Worm (Caenorhabditis elegans): ENCODE measurements around the gene R107.9.

R107.9 gene

DNA sequence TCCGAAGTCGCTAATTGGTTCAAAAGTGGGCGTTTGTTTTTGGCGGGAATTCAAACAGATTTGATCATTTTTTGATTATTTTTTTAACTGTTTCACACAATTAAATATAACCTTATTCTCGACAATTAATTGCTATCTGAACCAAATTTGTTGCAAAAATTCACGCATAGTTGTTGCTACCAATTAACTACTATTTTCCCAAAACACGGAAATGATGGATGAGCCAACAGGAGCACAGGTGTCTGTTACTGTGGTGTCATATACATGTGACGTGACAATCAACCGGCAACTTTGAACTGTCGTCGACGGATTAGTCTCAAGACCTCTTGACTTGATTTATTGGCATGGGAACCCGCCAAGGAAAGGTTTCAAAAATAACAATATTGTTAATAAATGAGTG, 34.9 kb downstream of the R107.9 start:
- TF ChIP-seq efl-1 (GFP tag; optimal IDR thresholded peaks at IDR 0.05) (no peak), ztf-22 (GFP tag; optimal IDR thresholded peaks at IDR 0.05) (no peak), lag-1 (GFP tag; IDR thresholded peaks at IDR 0.05) (no peak), ama-1 (optimal IDR thresholded peaks at IDR 0.05) (no peak), ama-1 (GFP tag; optimal IDR thresholded peaks at IDR 0.05) (no peak), akir-1 (GFP tag; optimal IDR thresholded peaks at IDR 0.05) (no peak), mcd-1 (GFP tag; IDR thresholded peaks at IDR 0.05) (no peak), T07F8.4 (tag; optimal IDR thresholded peaks at IDR 0.05) (no peak), zim-3 (tag; optimal IDR thresholded peaks at IDR 0.05) (no peak), C06A6.2 (GFP tag; conservative IDR thresholded peaks at IDR 0.05) (no peak), F49E8.2 (tag; optimal IDR thresholded peaks at IDR 0.05; ENCODE audit: insufficient read depth) (no peak), F39B2.1 (GFP tag; IDR thresholded peaks at IDR 0.05) (no peak), ztf-18 (tag; optimal IDR thresholded peaks at IDR 0.05) (no peak), cebp-1 (GFP tag; IDR thresholded peaks at IDR 0.05) (no peak), cebp-1 (tag; optimal IDR thresholded peaks at IDR 0.05) (no peak), lir-1 (GFP tag; conservative IDR thresholded peaks at IDR 0.05) (no peak), die-1 (tag; optimal IDR thresholded peaks at IDR 0.05) (no peak), snpc-1.3 (tag; optimal IDR thresholded peaks at IDR 0.05; ENCODE audit: insufficient read depth) (no peak), F37B4.10 (GFP tag; IDR thresholded peaks at IDR 0.05) (no peak), nfyb-1 (GFP tag; IDR thresholded peaks at IDR 0.05) (no peak), Y79H2A.3 (GFP tag; conservative IDR thresholded peaks at IDR 0.05) (no peak)

DNA sequence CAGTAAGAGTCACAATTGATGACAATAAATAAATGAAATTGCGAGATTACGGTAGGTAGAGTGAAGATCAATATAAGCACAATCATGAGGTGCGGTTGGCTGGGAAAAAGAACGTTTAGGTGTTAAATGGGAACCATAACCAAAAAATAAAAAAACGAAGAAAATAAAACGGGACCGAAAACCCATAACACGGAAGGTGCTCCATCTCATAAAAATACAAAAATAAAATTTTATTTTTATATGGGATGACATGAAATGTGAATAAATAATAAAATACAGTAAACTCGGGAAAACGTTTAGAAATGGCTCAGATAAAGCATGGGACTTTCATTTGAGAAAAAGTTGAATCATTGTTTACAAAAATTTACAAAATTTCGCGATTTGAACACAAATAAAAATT, 37.8 kb downstream of the R107.9 start, which contains the start of gene F02A9.7:
F02A9.7 (minus strand) TSS at position 101 of the 400 bp plus-strand sequence.
- no peak for TF ChIP-seq unc-62 (GFP tag; optimal IDR thresholded peaks at IDR 0.05)
- TF ChIP-seq unc-130 (GFP tag; optimal IDR thresholded peaks at IDR 0.05) = no peak
- TF ChIP-seq nfya-1 (tag; optimal IDR thresholded peaks at IDR 0.05; ENCODE audit: borderline replicate concordance, insufficient read depth) = no peak
- TF ChIP-seq hlh-12 (tag; optimal IDR thresholded peaks at IDR 0.05) = no peak
- no peak for TF ChIP-seq F37B4.10 (GFP tag; IDR thresholded peaks at IDR 0.05)
- TF ChIP-seq tlf-1 (GFP tag; optimal IDR thresholded peaks at IDR 0.05) = no peak
- no peak for TF ChIP-seq lin-26 (GFP tag; IDR thresholded peaks at IDR 0.05)
- no peak for TF ChIP-seq nhr-179 (tag; optimal IDR thresholded peaks at IDR 0.05)
- no peak for TF ChIP-seq B0035.1 (tag; optimal IDR thresholded peaks at IDR 0.05)
- TF ChIP-seq Y53F4B.3 (GFP tag; IDR thresholded peaks at IDR 0.05) = no peak
- no peak for TF ChIP-seq ceh-40 (GFP tag; IDR thresholded peaks at IDR 0.05)
- no peak for TF ChIP-seq F57A8.1 (GFP tag; optimal IDR thresholded peaks at IDR 0.05)
- TF ChIP-seq fkh-3 (tag; optimal IDR thresholded peaks at IDR 0.05) = no peak
- TF ChIP-seq pbrm-1 (GFP tag; IDR thresholded peaks at IDR 0.05) = no peak
- no peak for TF ChIP-seq Y95B8A.8 (GFP tag; IDR thresholded peaks at IDR 0.05)
- no peak for TF ChIP-seq F10E7.11 (tag; optimal IDR thresholded peaks at IDR 0.05)
- TF ChIP-seq attf-5 (GFP tag; optimal IDR thresholded peaks at IDR 0.05) = no peak
- no peak for TF ChIP-seq B0019.2 (GFP tag; conservative IDR thresholded peaks at IDR 0.05)
- no peak for TF ChIP-seq Y53G8AR.9 (GFP tag; conservative IDR thresholded peaks at IDR 0.05)
- TF ChIP-seq akir-1 (GFP tag; optimal IDR thresholded peaks at IDR 0.05) = no peak

DNA sequence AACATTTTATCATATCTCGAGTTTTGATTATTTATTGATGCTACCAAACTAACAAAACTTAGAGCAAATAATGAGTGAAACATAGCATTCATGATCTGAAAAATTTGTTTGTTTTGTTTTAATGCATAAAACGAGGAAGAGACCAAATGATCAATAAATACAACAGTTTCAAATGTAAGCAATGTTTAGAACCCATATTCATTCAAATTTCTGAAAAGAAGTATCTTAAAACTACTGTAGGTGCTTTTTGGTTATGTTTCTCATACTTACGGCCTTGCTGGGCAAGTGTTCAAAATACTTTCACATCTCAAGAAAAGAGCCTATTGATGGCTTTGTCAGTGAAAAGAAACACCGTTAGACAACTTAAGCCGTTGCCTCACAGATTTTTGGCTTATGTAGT, 40.0 kb downstream of the R107.9 start, which contains the start of gene F02A9.1:
F02A9.1 (minus strand) TSS at position 101 of the 400 bp plus-strand sequence.
- TF ChIP-seq ceh-27 (GFP tag; optimal IDR thresholded peaks at IDR 0.05) = no peak
- TF ChIP-seq ccch-3 (GFP tag; optimal IDR thresholded peaks at IDR 0.05) = no peak
- TF ChIP-seq aptf-2 (GFP tag; conservative IDR thresholded peaks at IDR 0.05) = no peak
- no peak for TF ChIP-seq lsl-1 (GFP tag; optimal IDR thresholded peaks at IDR 0.05)
- no peak for TF ChIP-seq F49E8.2 (tag; optimal IDR thresholded peaks at IDR 0.05; ENCODE audit: insufficient read depth)
- no peak for TF ChIP-seq Y53F4B.3 (GFP tag; IDR thresholded peaks at IDR 0.05)
- TF ChIP-seq K12H6.12 (tag; optimal IDR thresholded peaks at IDR 0.05) = no peak
- no peak for TF ChIP-seq athp-1 (tag; optimal IDR thresholded peaks at IDR 0.05)
- no peak for TF ChIP-seq ztf-28 (GFP tag; IDR thresholded peaks at IDR 0.05)
- TF ChIP-seq F33H1.4 (GFP tag; IDR thresholded peaks at IDR 0.05) = no peak
- TF ChIP-seq cebp-2 (GFP tag; IDR thresholded peaks at IDR 0.05) = no peak
- TF ChIP-seq ceh-40 (GFP tag; IDR thresholded peaks at IDR 0.05) = no peak
- TF ChIP-seq dpff-1 (tag; optimal IDR thresholded peaks at IDR 0.05) = no peak
- TF ChIP-seq F57C9.4 (tag; optimal IDR thresholded peaks at IDR 0.05) = no peak
